Fruit fly (Drosophila melanogaster) whole organism, embryonic: ENCODE measurements around the gene CG15011.

Experiments
- Bdp1 ChIP-seq: fragments of 200-800 bp; sonication (Bioruptor generic); optimal IDR thresholded peaks from 3 replicates; lab custom pipeline; 2016; ENCODE audit warnings: missing biosample characterization, missing genetic modification characterization
- CG10543 ChIP-seq: fragments of 200-800 bp; sonication (Bioruptor generic); optimal IDR thresholded peaks from 3 replicates; lab custom pipeline; 2017; ENCODE audit warnings: missing biosample characterization, mild to moderate bottlenecking, missing genetic modification characterization, moderate library complexity
- CG11504 ChIP-seq: fragments of 200-800 bp; sonication (Bioruptor generic); optimal IDR thresholded peaks from 3 replicates; lab custom pipeline; 2019; ENCODE audit warnings: missing biosample characterization, mild to moderate bottlenecking, missing genetic modification characterization, moderate library complexity
- CG11560 ChIP-seq: fragments of 200-800 bp; sonication (Bioruptor generic); IDR thresholded peaks from 3 replicates; pipeline ENCODE4 v1.3.6; 2022; ENCODE audit warnings: missing biosample characterization, missing genetic modification characterization
- CG13296 ChIP-seq: fragments of 200-800 bp; sonication (Bioruptor generic); optimal IDR thresholded peaks from 3 replicates; lab custom pipeline; 2018; ENCODE audit warnings: missing biosample characterization, mild to moderate bottlenecking, missing genetic modification characterization
- CG13424 ChIP-seq: fragments of 200-800 bp; sonication (Bioruptor generic); optimal IDR thresholded peaks from 2 replicates; lab custom pipeline; 2019; ENCODE audit warnings: missing biosample characterization, mild to moderate bottlenecking, missing genetic modification characterization, moderate library complexity
- CG13624 ChIP-seq: fragments of 200-800 bp; sonication (Bioruptor generic); optimal IDR thresholded peaks from 2 replicates; lab custom pipeline; 2016; ENCODE audit warnings: missing biosample characterization, missing genetic modification characterization
- CG15696 ChIP-seq: fragments of 200-800 bp; sonication (Bioruptor generic); optimal IDR thresholded peaks from 2 replicates; lab custom pipeline; 2019; ENCODE audit warnings: missing biosample characterization, mild to moderate bottlenecking, missing genetic modification characterization, moderate library complexity
- CG1647 ChIP-seq: fragments of 200-800 bp; sonication (Bioruptor generic); optimal IDR thresholded peaks from 3 replicates; lab custom pipeline; 2016; ENCODE audit warnings: missing biosample characterization, missing genetic modification characterization
- CG17802 ChIP-seq: fragments of 200-800 bp; sonication (Bioruptor generic); optimal IDR thresholded peaks from 2 replicates; lab custom pipeline; 2018; ENCODE audit warnings: missing biosample characterization, mild to moderate bottlenecking, missing genetic modification characterization, moderate library complexity
- CG1832 ChIP-seq: fragments of 200-800 bp; sonication (Bioruptor generic); optimal IDR thresholded peaks from 2 replicates; lab custom pipeline; 2017; ENCODE audit warnings: missing biosample characterization, mild to moderate bottlenecking, missing genetic modification characterization, inconsistent platforms
- CG2120 ChIP-seq: fragments of 200-800 bp; sonication (Bioruptor generic); optimal IDR thresholded peaks from 3 replicates; lab custom pipeline; 2016; ENCODE audit warnings: missing biosample characterization, missing genetic modification characterization
- CG30403 ChIP-seq: fragments of 200-800 bp; sonication (Bioruptor generic); optimal IDR thresholded peaks from 3 replicates; lab custom pipeline; 2016; ENCODE audit warnings: missing biosample characterization, missing genetic modification characterization
- CG30431 ChIP-seq: fragments of 200-800 bp; sonication (Bioruptor generic); optimal IDR thresholded peaks from 2 replicates; lab custom pipeline; 2017; ENCODE audit warnings: missing biosample characterization, missing genetic modification characterization
- CG33213 ChIP-seq: fragments of 200-800 bp; sonication (Bioruptor generic); optimal IDR thresholded peaks from 3 replicates; lab custom pipeline; 2016; ENCODE audit warnings: missing biosample characterization, missing genetic modification characterization
- CG33557 ChIP-seq: fragments of 200-800 bp; sonication (Bioruptor generic); optimal IDR thresholded peaks from 2 replicates; lab custom pipeline; 2019; ENCODE audit warnings: missing biosample characterization, mild to moderate bottlenecking, missing genetic modification characterization, moderate library complexity
- CG3407 ChIP-seq: fragments of 200-800 bp; sonication (Bioruptor generic); optimal IDR thresholded peaks from 2 replicates; lab custom pipeline; 2018; ENCODE audit warnings: missing biosample characterization, mild to moderate bottlenecking, missing genetic modification characterization
- CG6175 ChIP-seq: fragments of 200-800 bp; sonication (Bioruptor generic); IDR thresholded peaks from 3 replicates; pipeline ENCODE4 v1.3.6; 2022; ENCODE audit warnings: missing biosample characterization, missing genetic modification characterization
- CG6254 ChIP-seq: fragments of 200-800 bp; sonication (Bioruptor generic); optimal IDR thresholded peaks from 3 replicates; lab custom pipeline; 2017; ENCODE audit warnings: mild to moderate bottlenecking, missing biosample characterization, missing genetic modification reagents, missing genetic modification characterization
- CG6272 ChIP-seq: fragments of 200-800 bp; sonication (Bioruptor generic); IDR thresholded peaks from 2 replicates; pipeline ENCODE4 v1.3.6; 2022; ENCODE audit warnings: missing biosample characterization, missing genetic modification characterization
- CG6683 ChIP-seq: fragments of 200-800 bp; sonication (Bioruptor generic); optimal IDR thresholded peaks from 2 replicates; lab custom pipeline; 2017; ENCODE audit warnings: missing biosample characterization, mild to moderate bottlenecking, missing genetic modification characterization, missing genetic modification reagents
- CG6765 ChIP-seq: fragments of 200-800 bp; sonication (Bioruptor generic); optimal IDR thresholded peaks from 3 replicates; lab custom pipeline; 2017; ENCODE audit warnings: missing biosample characterization, mild to moderate bottlenecking, missing genetic modification characterization
- D19A ChIP-seq: fragments of 200-800 bp; optimal IDR thresholded peaks from 3 replicates; lab custom pipeline; 2019; ENCODE audit warnings: missing biosample characterization, mild to moderate bottlenecking, missing genetic modification characterization, moderate library complexity
- Deaf1 ChIP-seq: fragments of 200-800 bp; optimal IDR thresholded peaks from 3 replicates; lab custom pipeline; 2019; ENCODE audit warnings: missing biosample characterization, mild to moderate bottlenecking, missing genetic modification characterization, moderate library complexity
- Drgx ChIP-seq: fragments of 200-800 bp; sonication (Bioruptor generic); IDR thresholded peaks from 2 replicates; pipeline ENCODE4 v1.3.6; 2022; ENCODE audit warnings: missing biosample characterization, missing genetic modification characterization
- HLH4C ChIP-seq: fragments of 200-800 bp; sonication (Bioruptor generic); IDR thresholded peaks from 3 replicates; pipeline ENCODE4 v1.3.6; 2022; ENCODE audit warnings: missing biosample characterization, missing genetic modification characterization; ENCODE audit not compliant: partially characterized antibody
- HLHmδ ChIP-seq: fragments of 200-800 bp; sonication (Bioruptor generic); optimal IDR thresholded peaks from 2 replicates; lab custom pipeline; 2018; ENCODE audit warnings: missing biosample characterization, mild to moderate bottlenecking, missing genetic modification characterization, moderate library complexity
- HmgZ ChIP-seq: fragments of 200-800 bp; sonication (Bioruptor generic); optimal IDR thresholded peaks from 2 replicates; lab custom pipeline; 2018; ENCODE audit warnings: missing biosample characterization, mild to moderate bottlenecking, missing genetic modification characterization
- Lpt ChIP-seq: fragments of >200 bp; optimal IDR thresholded peaks from 2 replicates; lab custom pipeline; 2018; ENCODE audit warnings: missing biosample characterization, missing genetic modification characterization
- Neu2 ChIP-seq: fragments of 200-800 bp; sonication (Bioruptor generic); optimal IDR thresholded peaks from 3 replicates; lab custom pipeline; 2016; ENCODE audit warnings: missing biosample characterization, missing genetic modification characterization, borderline replicate concordance
- Sin3A ChIP-seq: fragments of >200 bp; optimal IDR thresholded peaks from 2 replicates; lab custom pipeline; 2018
- Xrp1 ChIP-seq: fragments of 200-800 bp; sonication (Bioruptor generic); IDR thresholded peaks from 2 replicates; pipeline ENCODE4 v1.3.6; 2022; ENCODE audit warnings: missing biosample characterization, missing genetic modification characterization
- al ChIP-seq: fragments of 200-800 bp; sonication (Bioruptor generic); IDR thresholded peaks from 2 replicates; pipeline ENCODE4 v1.3.6; 2022; ENCODE audit warnings: missing biosample characterization, missing genetic modification characterization
- crc ChIP-seq: fragments of 200-800 bp; sonication (Bioruptor generic); optimal IDR thresholded peaks from 2 replicates; lab custom pipeline; 2016; ENCODE audit warnings: missing biosample characterization, missing genetic modification characterization
- da ChIP-seq: fragments of 200-800 bp; sonication (Bioruptor generic); optimal IDR thresholded peaks from 2 replicates; lab custom pipeline; 2016; ENCODE audit warnings: missing biosample characterization, missing genetic modification characterization
- dm ChIP-seq: fragments of 200-800 bp; sonication (Bioruptor generic); optimal IDR thresholded peaks from 3 replicates; lab custom pipeline; 2016; ENCODE audit warnings: missing biosample characterization, missing genetic modification characterization
- emc ChIP-seq: fragments of 200-800 bp; sonication (Bioruptor generic); optimal IDR thresholded peaks from 2 replicates; lab custom pipeline; 2016; ENCODE audit warnings: missing biosample characterization, missing genetic modification characterization
- fu2 ChIP-seq: fragments of 200-800 bp; sonication (Bioruptor generic); optimal IDR thresholded peaks from 2 replicates; lab custom pipeline; 2016; ENCODE audit warnings: missing biosample characterization, missing genetic modification characterization
- grn ChIP-seq: fragments of 200-800 bp; sonication (Bioruptor generic); optimal IDR thresholded peaks from 3 replicates; lab custom pipeline; 2017; ENCODE audit warnings: missing biosample characterization, missing genetic modification characterization
- ham ChIP-seq: fragments of 200-800 bp; sonication (Bioruptor generic); IDR thresholded peaks from 2 replicates; pipeline ENCODE4 v1.3.6; 2022; ENCODE audit warnings: missing biosample characterization, missing genetic modification characterization
- hbn ChIP-seq: fragments of 200-800 bp; sonication (Bioruptor generic); IDR thresholded peaks from 2 replicates; pipeline ENCODE4 v1.3.6; 2022; ENCODE audit warnings: missing biosample characterization, missing genetic modification characterization; ENCODE audit not compliant: partially characterized antibody
- hkb ChIP-seq, 2 experiments: fragments of 200-800 bp in 1 of 2; fragments of >200 bp in 1 of 2; sonication (Bioruptor generic) in 1 of 2; IDR thresholded peaks in 1 of 2; optimal IDR thresholded peaks in 1 of 2; 2 replicates each; pipeline versions ENCODE4 v1.3.6 to Lab custom; 2017 to 2022; ENCODE audit warnings: missing biosample characterization in 1 of 2, missing genetic modification characterization in 1 of 2
- kni ChIP-seq: fragments of 200-800 bp; sonication (Bioruptor generic); optimal IDR thresholded peaks from 3 replicates; lab custom pipeline; 2017; ENCODE audit warnings: mild to moderate bottlenecking, missing biosample characterization, missing genetic modification reagents, missing genetic modification characterization
- mam ChIP-seq: fragments of 200-800 bp; sonication (Bioruptor generic); optimal IDR thresholded peaks from 3 replicates; lab custom pipeline; 2016; ENCODE audit warnings: missing biosample characterization, missing genetic modification characterization
- nmo ChIP-seq: fragments of 200-800 bp; sonication (Bioruptor generic); optimal IDR thresholded peaks from 2 replicates; lab custom pipeline; 2018; ENCODE audit warnings: missing biosample characterization, mild to moderate bottlenecking, missing genetic modification characterization, moderate library complexity
- oc ChIP-seq: fragments of 200-800 bp; sonication (Bioruptor generic); optimal IDR thresholded peaks from 2 replicates; lab custom pipeline; 2018; ENCODE audit warnings: missing biosample characterization, mild to moderate bottlenecking, missing genetic modification characterization, moderate library complexity
- salm ChIP-seq: fragments of 200-800 bp; sonication (Bioruptor generic); optimal IDR thresholded peaks from 2 replicates; lab custom pipeline; 2018; ENCODE audit warnings: missing biosample characterization, mild to moderate bottlenecking, missing genetic modification characterization
- scrt ChIP-seq: fragments of 200-800 bp; sonication (Bioruptor generic); optimal IDR thresholded peaks from 2 replicates; lab custom pipeline; 2018; ENCODE audit warnings: missing biosample characterization, mild to moderate bottlenecking, missing genetic modification characterization, moderate library complexity
- sug ChIP-seq: fragments of 200-800 bp; optimal IDR thresholded peaks from 2 replicates; lab custom pipeline; 2019; ENCODE audit warnings: missing biosample characterization, mild to moderate bottlenecking, missing genetic modification characterization, moderate library complexity
- tin ChIP-seq: fragments of 200-800 bp; sonication (Bioruptor generic); optimal IDR thresholded peaks from 3 replicates; lab custom pipeline; 2016; ENCODE audit warnings: missing biosample characterization, missing genetic modification characterization
- z ChIP-seq: fragments of 200-800 bp; sonication (Bioruptor generic); IDR thresholded peaks from 3 replicates; pipeline ENCODE4 v1.3.6; 2022; ENCODE audit warnings: missing biosample characterization, missing genetic modification characterization

The CG15011 gene

DNA sequence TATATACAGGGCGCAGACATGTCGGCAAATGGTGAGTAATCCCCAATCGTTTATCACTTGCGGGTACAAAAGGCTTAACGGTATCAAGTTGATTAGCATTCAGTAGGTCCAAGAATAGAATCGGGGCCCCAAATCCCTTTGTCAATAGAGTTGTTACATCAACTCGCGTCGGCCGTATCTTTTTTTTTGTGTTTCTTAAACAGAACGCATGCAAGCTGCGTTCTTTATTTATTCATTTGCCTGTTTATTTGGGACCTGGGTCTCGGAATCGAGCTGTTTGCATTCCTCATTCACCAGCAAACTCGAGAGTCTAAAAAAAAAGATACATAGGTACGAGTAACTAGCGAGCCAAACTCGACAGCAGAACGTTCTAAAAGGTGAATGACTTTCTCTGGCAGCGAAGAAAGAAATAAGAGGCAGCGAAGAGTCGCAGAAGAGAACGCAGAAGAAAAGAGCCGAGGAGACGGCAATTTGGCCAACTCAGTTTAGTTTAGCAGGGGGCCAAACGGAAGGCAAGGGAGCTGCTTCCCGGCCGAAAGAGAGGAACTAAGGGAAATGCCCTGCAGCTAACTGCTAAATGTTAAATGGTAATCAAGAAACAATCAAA lies 13.3 kb upstream of the CG15011 start (continued):
- TF ChIP-seq CG1832 (GFP tag; lab: Kevin White, UChicago) (no peak), Xrp1 (GFP tag; lab: Robert Waterston, UW) (peak; percentile 66), CG33213 (GFP tag; lab: Kevin White, UChicago) (no peak), z (no peak), fu2 (GFP tag; lab: Kevin White, UChicago) (no peak), CG11560 (tag; lab: Robert Waterston, UW) (no peak), CG10543 (no peak), D19A (tag; lab: Kevin White, UChicago) (no peak), scrt (GFP tag; lab: Kevin White, UChicago) (no peak), da (GFP tag; lab: Kevin White, UChicago) (no peak), CG33557 (GFP tag; lab: Kevin White, UChicago) (peak; percentile 59), kni (GFP tag; lab: Kevin White, UChicago) (peak; percentile 92), CG2120 (GFP tag; lab: Kevin White, UChicago) (no peak), CG6175 (GFP tag; lab: Robert Waterston, UW) (no peak), CG6765 (GFP tag; lab: Kevin White, UChicago) (no peak), CG13624 (GFP tag; lab: Kevin White, UChicago) (no peak), hbn (GFP tag; lab: Robert Waterston, UW) (no peak), CG13296 (no peak), HLH4C (GFP tag; lab: Robert Waterston, UW) (no peak), oc (peak; percentile 19), Deaf1 (tag; lab: Kevin White, UChicago) (no peak), Sin3A (lab: Kevin White, UChicago) (no peak), al (GFP tag; lab: Robert Waterston, UW) (no peak), CG3407 (GFP tag; lab: Kevin White, UChicago) (peak; percentile 54), CG30403 (GFP tag; lab: Kevin White, UChicago) (no peak), nmo (GFP tag; lab: Kevin White, UChicago) (no peak), emc (no peak), Drgx (GFP tag; lab: Robert Waterston, UW) (no peak), HmgZ (tag; lab: Kevin White, UChicago) (no peak), crc (no peak), sug (tag; lab: Kevin White, UChicago) (no peak), grn (GFP tag; lab: Kevin White, UChicago) (no peak), CG17802 (tag; lab: Kevin White, UChicago) (no peak), Neu2 (GFP tag; lab: Kevin White, UChicago) (no peak), Bdp1 (GFP tag; lab: Kevin White, UChicago) (no peak), CG6272 (no peak), ham (GFP tag; lab: Robert Waterston, UW) (no peak), CG11504 (no peak), salm (peak; percentile 16), CG6254 (GFP tag; lab: Kevin White, UChicago) (peak; percentile 28), CG6683 (GFP tag; lab: Kevin White, UChicago) (no peak), Lpt (no peak), hkb (optimal IDR thresholded peaks at IDR 0.05; lab: Kevin White, UChicago) (no peak), hkb (GFP tag; IDR thresholded peaks at IDR 0.05; lab: Robert Waterston, UW) (no peak), dm (GFP tag; lab: Kevin White, UChicago) (no peak), mam (GFP tag; lab: Kevin White, UChicago) (no peak), CG13424 (tag; lab: Kevin White, UChicago) (peak; percentile 13), tin (GFP tag; lab: Kevin White, UChicago) (no peak), HLHmδ (no peak), CG15696 (peak; percentile 82), CG30431 (GFP tag; lab: Kevin White, UChicago) (no peak), CG1647 (GFP tag; lab: Kevin White, UChicago) (no peak)
